Fruit fly (Drosophila melanogaster) whole organism: ENCODE data around the gene CG11425.

Experiments used
- CG8478 ChIP-seq: fragments of >200 bp; optimal IDR thresholded peaks from 2 replicates; lab custom pipeline; 2018; ENCODE audit warnings: inconsistent platforms
- Dll ChIP-seq: fragments of >200 bp; optimal IDR thresholded peaks from 2 replicates; lab custom pipeline; 2017
- pan ChIP-seq: fragments of >200 bp; optimal IDR thresholded peaks from 2 replicates; lab custom pipeline; 2017

DNA sequence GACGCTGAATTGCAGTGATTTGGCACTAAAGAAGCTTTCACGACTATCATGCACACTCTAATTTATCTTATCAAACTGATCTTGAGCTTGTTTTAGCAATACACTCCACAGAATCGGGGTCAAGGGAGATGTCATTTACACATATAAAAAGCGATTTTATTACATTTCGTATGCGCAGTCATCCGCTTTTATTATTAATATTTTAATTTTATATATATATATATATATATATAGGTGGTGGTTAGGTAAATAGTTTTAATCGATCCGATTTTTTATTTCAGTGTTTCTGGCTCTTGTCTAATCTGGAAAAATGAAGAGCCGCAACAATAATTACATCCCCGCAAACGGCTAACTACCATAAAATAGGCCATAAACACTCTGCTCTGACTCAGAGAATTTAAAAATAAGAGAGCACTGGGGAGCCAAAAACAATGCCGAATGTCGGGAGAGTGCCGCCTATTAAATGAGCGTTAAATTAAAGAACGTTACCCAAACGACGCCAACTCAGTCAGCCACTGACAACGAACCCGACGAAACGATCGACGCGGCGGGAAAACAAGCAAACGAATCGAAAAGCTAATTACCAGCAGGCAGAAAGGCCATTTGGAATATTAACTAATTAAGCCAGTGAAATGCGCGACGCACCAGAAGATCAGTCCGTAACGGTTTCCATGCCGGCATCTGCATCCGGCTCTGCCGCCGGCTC lies 2.9 kb upstream of the CG11425 start:
- TF ChIP-seq pan = no peak
- no peak for TF ChIP-seq Dll (lab: Kevin White, UChicago)
- no peak for TF ChIP-seq CG8478
